Fruit fly (Drosophila melanogaster) whole organism, embryonic: ENCODE data around the gene CG42538.
A peak's percentile ranks its signal among the peaks of the same experiment; 100 is the strongest.

Experiments used
- Antp ChIP-seq: fragments of 200-800 bp; sonication (Bioruptor generic); optimal IDR thresholded peaks from 3 replicates; lab custom pipeline; 2016; ENCODE audit warnings: missing biosample characterization, missing genetic modification characterization
- CG11695 ChIP-seq: fragments of 200-800 bp; sonication (Bioruptor generic); IDR thresholded peaks from 3 replicates; pipeline ENCODE4 v1.3.6; 2022; ENCODE audit warnings: missing biosample characterization, missing genetic modification characterization
- CG12942 ChIP-seq: fragments of 200-800 bp; sonication (Bioruptor generic); optimal IDR thresholded peaks from 3 replicates; lab custom pipeline; 2016; ENCODE audit warnings: missing biosample characterization, missing genetic modification characterization
- CG14710 ChIP-seq: fragments of 200-800 bp; sonication (Bioruptor generic); optimal IDR thresholded peaks from 3 replicates; lab custom pipeline; 2019; ENCODE audit warnings: missing biosample characterization, mild to moderate bottlenecking, missing genetic modification characterization, moderate library complexity
- CG18599 ChIP-seq: fragments of 200-800 bp; sonication (Bioruptor generic); optimal IDR thresholded peaks from 3 replicates; lab custom pipeline; 2017; ENCODE audit warnings: missing biosample characterization, missing genetic modification characterization, mild to moderate bottlenecking, moderate library complexity, missing genetic modification reagents
- CG2875 ChIP-seq: fragments of 200-800 bp; sonication (Bioruptor generic); optimal IDR thresholded peaks from 2 replicates; lab custom pipeline; 2017; ENCODE audit warnings: missing biosample characterization, mild to moderate bottlenecking, missing genetic modification characterization, missing genetic modification reagents
- CG32772 ChIP-seq: fragments of 200-800 bp; sonication (Bioruptor generic); IDR thresholded peaks from 2 replicates; pipeline ENCODE4 v1.3.6; 2022; ENCODE audit warnings: missing biosample characterization, missing genetic modification characterization
- CG3281 ChIP-seq: fragments of 200-800 bp; sonication (Bioruptor generic); optimal IDR thresholded peaks from 3 replicates; lab custom pipeline; 2017; ENCODE audit warnings: missing biosample characterization, mild to moderate bottlenecking, missing genetic modification characterization
- CG34224 ChIP-seq: fragments of 200-800 bp; sonication (Bioruptor generic); IDR thresholded peaks from 3 replicates; pipeline ENCODE4 v1.3.6; 2022; ENCODE audit warnings: missing biosample characterization, missing genetic modification characterization; ENCODE audit not compliant: partially characterized antibody
- CG34422 ChIP-seq: fragments of 200-800 bp; sonication (Bioruptor generic); IDR thresholded peaks from 3 replicates; pipeline ENCODE4 v1.3.6; 2022; ENCODE audit warnings: missing biosample characterization, missing genetic modification characterization
- CG3838 ChIP-seq: fragments of 200-800 bp; sonication (Bioruptor generic); optimal IDR thresholded peaks from 3 replicates; lab custom pipeline; 2016; ENCODE audit warnings: missing biosample characterization, missing genetic modification characterization
- CG42726 ChIP-seq: fragments of 200-800 bp; sonication (Bioruptor generic); IDR thresholded peaks from 2 replicates; pipeline ENCODE4 v1.3.6; 2022; ENCODE audit warnings: missing biosample characterization, missing genetic modification characterization; ENCODE audit not compliant: partially characterized antibody
- CG4820 ChIP-seq: fragments of 200-800 bp; sonication (Bioruptor generic); optimal IDR thresholded peaks from 3 replicates; lab custom pipeline; 2016; ENCODE audit warnings: missing biosample characterization, missing genetic modification characterization
- CG5180 ChIP-seq: fragments of 200-800 bp; sonication (Bioruptor generic); optimal IDR thresholded peaks from 3 replicates; lab custom pipeline; 2017; ENCODE audit warnings: missing biosample characterization, missing genetic modification characterization, mild to moderate bottlenecking, moderate library complexity, missing genetic modification reagents
- CG6254 ChIP-seq: fragments of 200-800 bp; sonication (Bioruptor generic); optimal IDR thresholded peaks from 3 replicates; lab custom pipeline; 2017; ENCODE audit warnings: mild to moderate bottlenecking, missing biosample characterization, missing genetic modification reagents, missing genetic modification characterization
- CG6791 ChIP-seq: fragments of 200-800 bp; sonication (Bioruptor generic); IDR thresholded peaks from 3 replicates; pipeline ENCODE4 v1.3.6; 2022; ENCODE audit warnings: missing biosample characterization, missing genetic modification characterization; ENCODE audit not compliant: partially characterized antibody
- CHES-1-like ChIP-seq: fragments of 200-800 bp; sonication (Bioruptor generic); optimal IDR thresholded peaks from 2 replicates; lab custom pipeline; 2016; ENCODE audit warnings: missing biosample characterization, missing genetic modification characterization
- D ChIP-seq, 2 experiments: fragments of 200-800 bp in 1 of 2; fragments of >200 bp in 1 of 2; sonication (Bioruptor generic) in 1 of 2; optimal IDR thresholded peaks; 2 replicates in 1 of 2; 3 replicates in 1 of 2; lab custom pipeline; 2017; ENCODE audit warnings: mild to moderate bottlenecking in 1 of 2, missing biosample characterization in 1 of 2, missing genetic modification characterization in 1 of 2, missing genetic modification reagents in 1 of 2
- Dad ChIP-seq: fragments of 200-800 bp; sonication (Bioruptor generic); optimal IDR thresholded peaks from 3 replicates; lab custom pipeline; 2016; ENCODE audit warnings: missing biosample characterization, missing genetic modification characterization
- Dbx ChIP-seq: fragments of 200-800 bp; sonication (Bioruptor generic); IDR thresholded peaks from 3 replicates; pipeline ENCODE4 v1.3.6; 2022; ENCODE audit warnings: missing biosample characterization, missing genetic modification characterization
- E2f1 ChIP-seq: fragments of 200-800 bp; sonication (Bioruptor generic); IDR thresholded peaks from 2 replicates; pipeline ENCODE4 v1.3.6; 2022; ENCODE audit warnings: missing biosample characterization, missing genetic modification characterization
- Hr39 ChIP-seq: fragments of >200 bp; optimal IDR thresholded peaks from 2 replicates; lab custom pipeline; 2017
- MESR4 ChIP-seq: fragments of 200-800 bp; sonication (Bioruptor generic); optimal IDR thresholded peaks from 2 replicates; lab custom pipeline; 2018; ENCODE audit warnings: missing biosample characterization, mild to moderate bottlenecking, missing genetic modification characterization, moderate library complexity
- Mad ChIP-seq: fragments of 200-800 bp; sonication (Bioruptor generic); optimal IDR thresholded peaks from 2 replicates; lab custom pipeline; 2016; ENCODE audit warnings: missing biosample characterization, missing genetic modification characterization
- Six4 ChIP-seq: fragments of 200-800 bp; sonication (Bioruptor generic); optimal IDR thresholded peaks from 2 replicates; lab custom pipeline; 2016; ENCODE audit warnings: missing biosample characterization, missing genetic modification characterization
- al ChIP-seq: fragments of 200-800 bp; sonication (Bioruptor generic); IDR thresholded peaks from 2 replicates; pipeline ENCODE4 v1.3.6; 2022; ENCODE audit warnings: missing biosample characterization, missing genetic modification characterization
- ara ChIP-seq: fragments of 200-800 bp; sonication (Bioruptor generic); IDR thresholded peaks from 2 replicates; pipeline ENCODE4 v1.3.6; 2022; ENCODE audit warnings: missing biosample characterization, missing genetic modification characterization
- ash1 ChIP-seq: fragments of 200-800 bp; sonication (Bioruptor generic); optimal IDR thresholded peaks from 2 replicates; lab custom pipeline; 2018; ENCODE audit warnings: missing biosample characterization, mild to moderate bottlenecking, missing genetic modification characterization
- bcd ChIP-seq: fragments of 200-800 bp; sonication (Bioruptor generic); optimal IDR thresholded peaks from 2 replicates; lab custom pipeline; 2017; ENCODE audit warnings: missing biosample characterization, mild to moderate bottlenecking, missing genetic modification characterization
- bsh ChIP-seq, 2 experiments: fragments of 200-800 bp; sonication (Bioruptor generic); optimal IDR thresholded peaks; 2 replicates each; lab custom pipeline; 2017 to 2018; ENCODE audit warnings: mild to moderate bottlenecking in 2 of 2, missing biosample characterization in 2 of 2, missing genetic modification characterization in 2 of 2, moderate library complexity in 1 of 2
- cad ChIP-seq: fragments of >200 bp; optimal IDR thresholded peaks from 2 replicates; lab custom pipeline; 2017; ENCODE audit warnings: missing biosample characterization, missing genetic modification characterization
- crol ChIP-seq: fragments of 200-800 bp; sonication (Bioruptor generic); IDR thresholded peaks from 2 replicates; pipeline ENCODE4 v1.3.6; 2022; ENCODE audit warnings: missing biosample characterization, missing genetic modification characterization
- ems ChIP-seq: fragments of 200-800 bp; sonication (Bioruptor generic); optimal IDR thresholded peaks from 3 replicates; lab custom pipeline; 2016; ENCODE audit warnings: missing biosample characterization, missing genetic modification characterization
- ewg ChIP-seq: fragments of 200-800 bp; sonication (Bioruptor generic); optimal IDR thresholded peaks from 3 replicates; lab custom pipeline; 2017; ENCODE audit warnings: mild to moderate bottlenecking, missing biosample characterization, missing genetic modification reagents, missing genetic modification characterization
- fd102C ChIP-seq: fragments of 200-800 bp; sonication (Bioruptor generic); optimal IDR thresholded peaks from 2 replicates; lab custom pipeline; 2018; ENCODE audit warnings: missing biosample characterization, mild to moderate bottlenecking, missing genetic modification characterization, moderate library complexity
- grn ChIP-seq: fragments of 200-800 bp; sonication (Bioruptor generic); optimal IDR thresholded peaks from 3 replicates; lab custom pipeline; 2017; ENCODE audit warnings: missing biosample characterization, missing genetic modification characterization
- klu ChIP-seq: fragments of 200-800 bp; sonication (Bioruptor generic); IDR thresholded peaks from 2 replicates; pipeline ENCODE4 v1.3.6; 2022; ENCODE audit warnings: missing biosample characterization, missing genetic modification characterization
- luna ChIP-seq: fragments of 200-800 bp; sonication (Bioruptor generic); optimal IDR thresholded peaks from 2 replicates; lab custom pipeline; 2016; ENCODE audit warnings: missing biosample characterization, missing genetic modification characterization
- pros ChIP-seq: fragments of 200-800 bp; sonication (Bioruptor generic); optimal IDR thresholded peaks from 3 replicates; lab custom pipeline; 2019; ENCODE audit warnings: missing biosample characterization, mild to moderate bottlenecking, missing genetic modification characterization, moderate library complexity
- ranshi ChIP-seq: fragments of 200-800 bp; sonication (Bioruptor generic); IDR thresholded peaks from 2 replicates; pipeline ENCODE4 v1.3.6; 2022; ENCODE audit warnings: missing biosample characterization, missing genetic modification characterization
- schlank ChIP-seq: fragments of 200-800 bp; sonication (Bioruptor generic); optimal IDR thresholded peaks from 2 replicates; lab custom pipeline; 2018; ENCODE audit warnings: missing biosample characterization, mild to moderate bottlenecking, missing genetic modification characterization
- sima ChIP-seq: fragments of 200-800 bp; sonication (Bioruptor generic); optimal IDR thresholded peaks from 2 replicates; lab custom pipeline; 2016; ENCODE audit warnings: missing biosample characterization, missing genetic modification characterization
- sna ChIP-seq: fragments of 200-800 bp; sonication (Bioruptor generic); IDR thresholded peaks from 2 replicates; pipeline ENCODE4 v1.3.6; 2022; ENCODE audit warnings: missing biosample characterization, missing genetic modification characterization; ENCODE audit not compliant: partially characterized antibody
- stc ChIP-seq: fragments of 200-800 bp; sonication (Bioruptor generic); IDR thresholded peaks from 2 replicates; pipeline ENCODE4 v1.3.6; 2022; ENCODE audit warnings: missing biosample characterization, missing genetic modification characterization
- tap ChIP-seq: fragments of 200-800 bp; optimal IDR thresholded peaks from 3 replicates; lab custom pipeline; 2019; ENCODE audit warnings: missing biosample characterization, mild to moderate bottlenecking, missing genetic modification characterization, moderate library complexity
- vvl ChIP-seq: fragments of 200-800 bp; sonication (Bioruptor generic); IDR thresholded peaks from 2 replicates; pipeline ENCODE4 v1.3.6; 2022; ENCODE audit warnings: missing biosample characterization, missing genetic modification characterization
- z ChIP-seq: fragments of 200-800 bp; sonication (Bioruptor generic); IDR thresholded peaks from 3 replicates; pipeline ENCODE4 v1.3.6; 2022; ENCODE audit warnings: missing biosample characterization, missing genetic modification characterization

Gene CG42538

DNA sequence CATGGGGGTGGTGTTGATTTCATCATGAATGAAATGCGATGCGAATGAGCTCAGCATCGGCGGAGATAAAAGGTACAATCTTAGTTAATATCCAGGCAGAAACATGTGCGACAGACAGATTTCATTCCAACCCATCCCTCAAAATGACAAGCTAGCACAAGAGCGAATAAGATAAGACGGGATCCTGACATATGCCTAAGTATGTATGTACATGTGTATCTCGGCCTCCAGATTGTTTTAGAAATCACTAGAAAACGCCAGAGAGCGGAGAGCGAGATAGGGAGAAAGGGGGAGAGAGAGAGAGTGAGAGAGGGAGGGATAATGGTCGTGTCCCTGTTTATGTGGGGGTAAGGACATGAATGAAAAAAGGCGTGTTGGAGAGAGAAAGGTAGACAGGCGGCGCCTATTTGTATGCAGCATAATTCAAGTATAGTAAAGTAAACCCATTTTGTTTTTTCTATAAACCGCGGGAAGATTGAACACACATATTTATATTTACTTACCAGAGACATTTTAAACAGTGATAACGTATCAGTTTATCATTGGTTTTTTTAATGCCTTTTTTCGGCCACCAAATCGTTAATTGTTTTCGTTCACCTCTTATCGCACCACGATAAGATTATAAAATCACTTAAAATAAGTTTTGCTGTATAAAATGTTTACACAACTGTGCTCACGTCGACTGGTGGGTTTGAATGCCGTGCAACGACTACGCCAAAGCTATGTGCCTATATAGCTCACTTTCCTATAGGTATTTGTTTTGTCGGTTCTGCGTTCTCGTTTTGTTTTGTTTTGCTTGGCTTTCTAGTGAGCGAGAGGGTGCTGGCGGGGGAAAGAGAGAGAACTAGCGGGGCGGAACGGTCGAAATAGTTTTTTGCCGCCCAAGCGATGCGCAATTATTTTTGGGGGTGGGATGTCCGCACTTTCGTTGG, 15.9 kb downstream of the CG42538 start:
- TF ChIP-seq E2f1 = peak; percentile 6; the same call in 1 of the 2 replicates
- TF ChIP-seq CG6254 = peak; percentile 19
- no peak for TF ChIP-seq cad (GFP tag; lab: Kevin White, UChicago)
- no peak for TF ChIP-seq ewg (GFP tag; lab: Kevin White, UChicago)
- no peak for TF ChIP-seq stc (GFP tag; lab: Robert Waterston, UW)
- no peak for TF ChIP-seq Six4
- TF ChIP-seq CG5180 (GFP tag; lab: Kevin White, UChicago) = peak; percentile 40
- peak; percentile 61 for TF ChIP-seq CG3281 (GFP tag; lab: Kevin White, UChicago)
- TF ChIP-seq fd102C (GFP tag; lab: Kevin White, UChicago) = no peak
- TF ChIP-seq crol = peak; percentile 98
- TF ChIP-seq vvl (GFP tag; lab: Robert Waterston, UW) = peak; percentile 26; the same call in 1 of the 2 replicates
- no peak for TF ChIP-seq Hr39 (lab: Kevin White, UChicago)
- peak; percentile 37 for TF ChIP-seq pros (GFP tag; lab: Kevin White, UChicago)
- peak; percentile 20 for TF ChIP-seq CHES-1-like
- no peak for TF ChIP-seq Antp (GFP tag; lab: Kevin White, UChicago)
- peak; percentile 35; the same call in 1 of the 3 replicates for TF ChIP-seq CG11695 (GFP tag; lab: Robert Waterston, UW)
- TF ChIP-seq Dad (GFP tag; lab: Kevin White, UChicago) = no peak
- 0 out of 2 replicates have a peak, but pooled peaks have one; percentile 15 for TF ChIP-seq sna
- TF ChIP-seq bsh (GFP tag; optimal IDR thresholded peaks at IDR 0.05; lab: Kevin White, UChicago) = peak; percentile 19 to 57
- TF ChIP-seq ara (GFP tag; lab: Robert Waterston, UW) = peak; percentile 40; the same call in 1 of the 2 replicates
- TF ChIP-seq tap (tag; lab: Kevin White, UChicago) = peak; percentile 16
- TF ChIP-seq CG12942 (GFP tag; lab: Kevin White, UChicago) = no peak
- TF ChIP-seq grn (GFP tag; lab: Kevin White, UChicago) = peak; percentile 82
- TF ChIP-seq Dbx (GFP tag; lab: Robert Waterston, UW) = peak; percentile 75
- TF ChIP-seq CG4820 (GFP tag; lab: Kevin White, UChicago) = no peak
- peak; percentile 39; the same call in 1 of the 3 replicates for TF ChIP-seq CG34422 (GFP tag; lab: Robert Waterston, UW)
- TF ChIP-seq D (optimal IDR thresholded peaks at IDR 0.05; lab: Kevin White, UChicago) = peak; percentile 3
- TF ChIP-seq D (GFP tag; optimal IDR thresholded peaks at IDR 0.05; lab: Kevin White, UChicago) = no peak
- TF ChIP-seq CG3838 = no peak
- TF ChIP-seq CG32772 (GFP tag; lab: Robert Waterston, UW) = peak; percentile 24; the same call in 1 of the 2 replicates
- peak; percentile 39 for TF ChIP-seq MESR4
- 0 out of 3 replicates have a peak, but pooled peaks have one; percentile 17 for TF ChIP-seq z
- TF ChIP-seq CG42726 (GFP tag; lab: Robert Waterston, UW) = no peak; the same call in 1 of the 2 replicates
- TF ChIP-seq CG14710 (tag; lab: Kevin White, UChicago) = no peak
- TF ChIP-seq bcd (GFP tag; lab: Kevin White, UChicago) = peak; percentile 32
- peak; percentile 9 for TF ChIP-seq Mad (GFP tag; lab: Kevin White, UChicago)
- no peak for TF ChIP-seq sima (GFP tag; lab: Kevin White, UChicago)
- peak; percentile 53 for TF ChIP-seq CG18599 (GFP tag; lab: Kevin White, UChicago)
- no peak for TF ChIP-seq CG2875
- no peak for TF ChIP-seq CG6791 (GFP tag; lab: Robert Waterston, UW)
- TF ChIP-seq ash1 (GFP tag; lab: Kevin White, UChicago) = peak; percentile 56
- no peak for TF ChIP-seq luna (GFP tag; lab: Kevin White, UChicago)
- TF ChIP-seq CG34224 (GFP tag; lab: Robert Waterston, UW) = peak; percentile 28; the same call in 2 of the 3 replicates
- TF ChIP-seq ranshi (GFP tag; lab: Robert Waterston, UW) = 0 out of 2 replicates have a peak, but pooled peaks have one; percentile 19
- no peak for TF ChIP-seq klu (GFP tag; lab: Robert Waterston, UW)
- TF ChIP-seq ems (GFP tag; lab: Kevin White, UChicago) = no peak
- TF ChIP-seq schlank = peak; percentile 61
- 0 out of 2 replicates have a peak, but pooled peaks have one; percentile 25 for TF ChIP-seq al
